Worm (Caenorhabditis elegans): ENCODE data around the gene htz-1.

ce11 chrIV:4451576-4451975 lies 5.6 kb downstream of the htz-1 start, which contains the start of gene R08C7.1:
- TF ChIP-seq lin-32 (GFP tag; optimal IDR thresholded peaks at IDR 0.05) (no peak), mab-5 (tag; optimal IDR thresholded peaks at IDR 0.05) (no peak), nhr-76 (tag; optimal IDR thresholded peaks at IDR 0.05) (no peak), snpc-4 (tag; optimal IDR thresholded peaks at IDR 0.05) (no peak), pha-4 (tag; optimal IDR thresholded peaks at IDR 0.05) (no peak), unc-62 (GFP tag; optimal IDR thresholded peaks at IDR 0.05) (no peak)

All from whole organism, mixed stage, embryonic.